Fruit fly (Drosophila melanogaster) Kc167 (cell line): ENCODE data around the gene Exo70.

ENCODE experiments used
- Sin3A ChIP-seq: fragments of >200 bp; optimal IDR thresholded peaks from 2 replicates; lab custom pipeline; 2018; ENCODE audit warnings: missing external identifiers
- h ChIP-seq: fragments of >200 bp; optimal IDR thresholded peaks from 3 replicates; lab custom pipeline; 2018; ENCODE audit warnings: missing external identifiers
- psq ChIP-seq: fragments of >200 bp; optimal IDR thresholded peaks from 2 replicates; lab custom pipeline; 2017; ENCODE audit warnings: missing external identifiers
- ttk ChIP-seq: sonication (Bioruptor generic); optimal IDR thresholded peaks from 2 replicates; lab custom pipeline; 2017; ENCODE audit warnings: missing external identifiers

DNA sequence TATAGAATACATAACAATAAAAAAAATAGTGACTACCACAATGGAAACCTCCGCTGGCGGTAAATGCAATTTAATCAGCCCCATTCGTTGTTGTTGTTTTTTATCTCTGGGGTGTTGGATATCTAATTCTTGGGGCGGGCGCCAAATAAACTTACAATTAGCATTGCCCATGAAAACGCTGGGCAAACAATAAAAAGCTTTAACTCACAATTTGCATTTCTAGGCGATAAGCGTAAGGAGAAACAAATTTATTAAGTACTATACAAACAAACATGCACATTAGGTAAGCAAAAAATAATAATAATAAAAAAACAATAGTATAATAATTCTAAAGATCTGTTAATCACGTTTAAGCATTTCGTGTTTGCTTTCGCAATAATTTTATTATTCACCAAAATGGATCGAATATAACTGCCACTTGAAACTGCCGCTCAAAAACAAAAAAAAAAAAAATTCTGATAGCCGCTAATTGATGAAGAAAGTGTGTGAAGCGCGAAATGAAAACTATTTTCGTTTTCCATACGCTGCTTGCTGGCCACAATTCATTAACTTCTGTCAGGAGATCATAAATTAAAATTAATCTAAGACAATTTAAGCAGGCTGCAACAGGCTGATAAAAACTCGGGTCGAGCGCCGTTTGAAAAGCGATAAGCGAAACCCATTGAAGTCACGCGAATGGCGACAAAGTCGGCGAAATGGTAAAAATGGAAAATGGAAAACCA is 36.3 kb downstream of the Exo70 start:
- TF ChIP-seq ttk (lab: Kevin White, UChicago) = no peak
- no peak for TF ChIP-seq h (lab: Kevin White, UChicago)
- TF ChIP-seq psq = no peak
- no peak for TF ChIP-seq Sin3A (lab: Kevin White, UChicago)
